Worm (Caenorhabditis elegans) whole organism, mixed stage, embryonic: Measurements from ENCODE around the gene sdc-2.

Source experiments
- blmp-1 ChIP-seq: fragments of 150-350 bp; optimal IDR thresholded peaks from 2 replicates; lab custom pipeline; 2014; ENCODE audit warnings: missing biosample characterization, missing genetic modification characterization
- ceh-43 ChIP-seq: fragments of 200-800 bp; sonication (Bioruptor generic); optimal IDR thresholded peaks from 2 replicates; lab custom pipeline; 2018; ENCODE audit warnings: mild to moderate bottlenecking, missing genetic modification characterization, moderate library complexity, missing compliant biosample characterization
- snpc-4 ChIP-seq: fragments of 150-350 bp; optimal IDR thresholded peaks from 2 replicates; lab custom pipeline; 2014; ENCODE audit warnings: missing biosample characterization, missing genetic modification characterization

ce11 chrX:11555046-11555445, 32.5 kb downstream of the sdc-2 start:
- TF ChIP-seq ceh-43 (GFP tag; lab: Kevin White, UChicago) (no peak), blmp-1 (tag; lab: Kevin White, UChicago) (no peak), snpc-4 (tag; lab: Kevin White, UChicago) (no peak)
